Fruit fly (Drosophila melanogaster) whole organism, embryonic: ENCODE data around the gene Snx21.

ENCODE experiments used
- Blimp-1 ChIP-seq: fragments of 200-800 bp; sonication (Bioruptor generic); optimal IDR thresholded peaks from 3 replicates; lab custom pipeline; 2018; ENCODE audit warnings: missing biosample characterization, missing genetic modification characterization, mild to moderate bottlenecking, moderate library complexity, missing genetic modification reagents
- CG10209 ChIP-seq: fragments of 200-800 bp; sonication (Bioruptor generic); optimal IDR thresholded peaks from 3 replicates; lab custom pipeline; 2017; ENCODE audit warnings: missing biosample characterization, mild to moderate bottlenecking, missing genetic modification characterization, missing genetic modification reagents
- CG11504 ChIP-seq: fragments of 200-800 bp; sonication (Bioruptor generic); optimal IDR thresholded peaks from 3 replicates; lab custom pipeline; 2019; ENCODE audit warnings: missing biosample characterization, mild to moderate bottlenecking, missing genetic modification characterization, moderate library complexity
- CG12219 ChIP-seq: fragments of 200-800 bp; sonication (Bioruptor generic); optimal IDR thresholded peaks from 3 replicates; lab custom pipeline; 2018; ENCODE audit warnings: missing biosample characterization, mild to moderate bottlenecking, missing genetic modification characterization
- CG12299 ChIP-seq: fragments of 200-800 bp; sonication (Bioruptor generic); optimal IDR thresholded peaks from 2 replicates; lab custom pipeline; 2018; ENCODE audit warnings: missing biosample characterization, mild to moderate bottlenecking, missing genetic modification characterization
- CG12769 ChIP-seq: fragments of 200-800 bp; sonication (Bioruptor generic); optimal IDR thresholded peaks from 2 replicates; lab custom pipeline; 2019; ENCODE audit warnings: missing biosample characterization, mild to moderate bottlenecking, missing genetic modification characterization, moderate library complexity
- CG17359 ChIP-seq: fragments of 200-800 bp; sonication (Bioruptor generic); optimal IDR thresholded peaks from 3 replicates; lab custom pipeline; 2018; ENCODE audit warnings: missing biosample characterization, mild to moderate bottlenecking, missing genetic modification characterization, moderate library complexity
- CG18599 ChIP-seq: fragments of 200-800 bp; sonication (Bioruptor generic); optimal IDR thresholded peaks from 3 replicates; lab custom pipeline; 2017; ENCODE audit warnings: missing biosample characterization, missing genetic modification characterization, mild to moderate bottlenecking, moderate library complexity, missing genetic modification reagents
- CG31224 ChIP-seq: fragments of 200-800 bp; sonication (Bioruptor generic); IDR thresholded peaks from 2 replicates; pipeline ENCODE4 v1.3.6; 2022; ENCODE audit warnings: missing biosample characterization, missing genetic modification characterization
- CG32772 ChIP-seq: fragments of 200-800 bp; sonication (Bioruptor generic); IDR thresholded peaks from 2 replicates; pipeline ENCODE4 v1.3.6; 2022; ENCODE audit warnings: missing biosample characterization, missing genetic modification characterization
- CG4360 ChIP-seq: fragments of 200-800 bp; sonication (Bioruptor generic); IDR thresholded peaks from 2 replicates; pipeline ENCODE4 v1.3.6; 2022; ENCODE audit warnings: missing biosample characterization, missing genetic modification characterization
- CG4424 ChIP-seq: fragments of 200-800 bp; sonication (Bioruptor generic); optimal IDR thresholded peaks from 3 replicates; lab custom pipeline; 2016; ENCODE audit warnings: missing biosample characterization, missing genetic modification characterization
- CG6854 ChIP-seq: fragments of 200-800 bp; sonication (Bioruptor generic); optimal IDR thresholded peaks from 3 replicates; lab custom pipeline; 2017; ENCODE audit warnings: missing biosample characterization, mild to moderate bottlenecking, missing genetic modification characterization
- CG7357 ChIP-seq: fragments of 200-800 bp; sonication (Bioruptor generic); IDR thresholded peaks from 3 replicates; pipeline ENCODE4 v1.3.6; 2022; ENCODE audit warnings: missing biosample characterization, missing genetic modification characterization
- CHES-1-like ChIP-seq: fragments of 200-800 bp; sonication (Bioruptor generic); optimal IDR thresholded peaks from 2 replicates; lab custom pipeline; 2016; ENCODE audit warnings: missing biosample characterization, missing genetic modification characterization
- CrebB ChIP-seq: fragments of 200-800 bp; sonication (Bioruptor generic); optimal IDR thresholded peaks from 3 replicates; lab custom pipeline; 2018; ENCODE audit warnings: missing biosample characterization, mild to moderate bottlenecking, missing genetic modification characterization
- Deaf1 ChIP-seq: fragments of 200-800 bp; optimal IDR thresholded peaks from 3 replicates; lab custom pipeline; 2019; ENCODE audit warnings: missing biosample characterization, mild to moderate bottlenecking, missing genetic modification characterization, moderate library complexity
- Dll ChIP-seq: fragments of 200-800 bp; sonication (Bioruptor generic); IDR thresholded peaks from 4 replicates; pipeline ENCODE4 v1.3.6; 2022; ENCODE audit warnings: missing biosample characterization, missing genetic modification characterization; ENCODE audit not compliant: partially characterized antibody
- Eip74EF ChIP-seq, 2 experiments: fragments of 200-800 bp in 1 of 2; fragments of >200 bp in 1 of 2; sonication (Bioruptor generic) in 1 of 2; optimal IDR thresholded peaks; 2 replicates each; lab custom pipeline; 2017 to 2019; ENCODE audit warnings: missing biosample characterization in 2 of 2, missing genetic modification characterization in 2 of 2, mild to moderate bottlenecking in 1 of 2, moderate library complexity in 1 of 2
- Fer3 ChIP-seq: fragments of 200-800 bp; sonication (Bioruptor generic); optimal IDR thresholded peaks from 2 replicates; lab custom pipeline; 2018; ENCODE audit warnings: missing biosample characterization, mild to moderate bottlenecking, missing genetic modification characterization, moderate library complexity
- Gsc ChIP-seq: fragments of 200-800 bp; sonication (Bioruptor generic); IDR thresholded peaks from 2 replicates; pipeline ENCODE4 v1.3.6; 2022; ENCODE audit warnings: missing biosample characterization, missing genetic modification characterization
- Hr51 ChIP-seq, 2 experiments: fragments of 200-800 bp; sonication (Bioruptor generic); optimal IDR thresholded peaks; 2 replicates in 1 of 2; 3 replicates in 1 of 2; lab custom pipeline; 2016 to 2018; ENCODE audit warnings: missing biosample characterization in 2 of 2, missing genetic modification characterization in 2 of 2, mild to moderate bottlenecking in 1 of 2, moderate library complexity in 1 of 2
- Lhr ChIP-seq: fragments of 200-800 bp; sonication (Bioruptor generic); optimal IDR thresholded peaks from 3 replicates; lab custom pipeline; 2017; ENCODE audit warnings: mild to moderate bottlenecking, missing biosample characterization, missing genetic modification reagents, missing genetic modification characterization
- Lim3 ChIP-seq: fragments of 200-800 bp; sonication (Bioruptor generic); IDR thresholded peaks from 2 replicates; pipeline ENCODE4 v1.3.6; 2022; ENCODE audit warnings: missing biosample characterization, missing genetic modification characterization
- MESR4 ChIP-seq: fragments of 200-800 bp; sonication (Bioruptor generic); optimal IDR thresholded peaks from 2 replicates; lab custom pipeline; 2018; ENCODE audit warnings: missing biosample characterization, mild to moderate bottlenecking, missing genetic modification characterization, moderate library complexity
- Med ChIP-seq: fragments of 200-800 bp; sonication (Bioruptor generic); peaks from one replicate; lab custom pipeline; 2016; ENCODE audit warnings: missing biosample characterization, missing genetic modification characterization, mild to moderate bottlenecking, inconsistent platforms, moderate library complexity
- Vsx1 ChIP-seq: fragments of 200-800 bp; sonication (Bioruptor generic); optimal IDR thresholded peaks from 2 replicates; lab custom pipeline; 2017; ENCODE audit warnings: missing biosample characterization, mild to moderate bottlenecking, missing genetic modification characterization, missing genetic modification reagents
- ap ChIP-seq: fragments of 200-800 bp; sonication (Bioruptor generic); IDR thresholded peaks from 2 replicates; pipeline ENCODE4 v1.3.6; 2022; ENCODE audit warnings: missing biosample characterization, missing genetic modification characterization
- br ChIP-seq: fragments of >200 bp; optimal IDR thresholded peaks from 2 replicates; lab custom pipeline; 2017
- cato ChIP-seq: fragments of 200-800 bp; sonication (Bioruptor generic); optimal IDR thresholded peaks from 2 replicates; lab custom pipeline; 2016; ENCODE audit warnings: missing biosample characterization, missing genetic modification characterization, borderline replicate concordance
- crol ChIP-seq: fragments of 200-800 bp; sonication (Bioruptor generic); IDR thresholded peaks from 2 replicates; pipeline ENCODE4 v1.3.6; 2022; ENCODE audit warnings: missing biosample characterization, missing genetic modification characterization
- ems ChIP-seq: fragments of 200-800 bp; sonication (Bioruptor generic); optimal IDR thresholded peaks from 3 replicates; lab custom pipeline; 2016; ENCODE audit warnings: missing biosample characterization, missing genetic modification characterization
- ftz-f1 ChIP-seq: fragments of 200-800 bp; sonication (Bioruptor generic); optimal IDR thresholded peaks from 2 replicates; lab custom pipeline; 2016; ENCODE audit warnings: missing biosample characterization, missing genetic modification characterization
- lab ChIP-seq: fragments of 200-800 bp; sonication (Bioruptor generic); optimal IDR thresholded peaks from 3 replicates; lab custom pipeline; 2017; ENCODE audit warnings: missing biosample characterization, missing genetic modification characterization, mild to moderate bottlenecking, moderate library complexity, missing genetic modification reagents
- maf-S ChIP-seq: fragments of 200-800 bp; sonication (Bioruptor generic); optimal IDR thresholded peaks from 2 replicates; lab custom pipeline; 2016; ENCODE audit warnings: missing biosample characterization, missing genetic modification characterization
- mam ChIP-seq: fragments of 200-800 bp; sonication (Bioruptor generic); optimal IDR thresholded peaks from 3 replicates; lab custom pipeline; 2016; ENCODE audit warnings: missing biosample characterization, missing genetic modification characterization
- phol ChIP-seq: fragments of 200-800 bp; sonication (Bioruptor generic); optimal IDR thresholded peaks from 3 replicates; lab custom pipeline; 2018; ENCODE audit warnings: missing biosample characterization, mild to moderate bottlenecking, missing genetic modification characterization, moderate library complexity
- pnt ChIP-seq: fragments of 200-800 bp; sonication (Bioruptor generic); optimal IDR thresholded peaks from 3 replicates; lab custom pipeline; 2016; ENCODE audit warnings: missing biosample characterization, missing genetic modification characterization
- pzg ChIP-seq: fragments of 200-800 bp; sonication (Bioruptor generic); optimal IDR thresholded peaks from 3 replicates; lab custom pipeline; 2018; ENCODE audit warnings: missing biosample characterization, mild to moderate bottlenecking, missing genetic modification characterization, moderate library complexity
- sens ChIP-seq: fragments of 200-800 bp; sonication (Bioruptor generic); peaks from one replicate; lab custom pipeline; 2016; ENCODE audit warnings: missing biosample characterization, missing genetic modification characterization
- sens-2 ChIP-seq: fragments of 200-800 bp; sonication (Bioruptor generic); IDR thresholded peaks from 2 replicates; pipeline ENCODE4 v1.3.6; 2022; ENCODE audit warnings: missing biosample characterization, missing genetic modification characterization
- sisA ChIP-seq: fragments of 200-800 bp; sonication (Bioruptor generic); IDR thresholded peaks from 2 replicates; pipeline ENCODE4 v1.3.6; 2022; ENCODE audit warnings: missing biosample characterization, missing genetic modification characterization
- sna ChIP-seq: fragments of 200-800 bp; sonication (Bioruptor generic); IDR thresholded peaks from 2 replicates; pipeline ENCODE4 v1.3.6; 2022; ENCODE audit warnings: missing biosample characterization, missing genetic modification characterization; ENCODE audit not compliant: partially characterized antibody
- so ChIP-seq: fragments of 200-800 bp; sonication (Bioruptor generic); IDR thresholded peaks from 3 replicates; pipeline ENCODE4 v1.3.6; 2022; ENCODE audit warnings: missing biosample characterization, missing genetic modification characterization
- sqz ChIP-seq: fragments of 200-800 bp; sonication (Bioruptor generic); optimal IDR thresholded peaks from 3 replicates; lab custom pipeline; 2018; ENCODE audit warnings: missing biosample characterization, mild to moderate bottlenecking, missing genetic modification characterization
- stc ChIP-seq: fragments of 200-800 bp; sonication (Bioruptor generic); IDR thresholded peaks from 2 replicates; pipeline ENCODE4 v1.3.6; 2022; ENCODE audit warnings: missing biosample characterization, missing genetic modification characterization
- tna ChIP-seq: fragments of 200-800 bp; sonication (Bioruptor generic); IDR thresholded peaks from 2 replicates; pipeline ENCODE4 v1.3.6; 2022; ENCODE audit warnings: missing biosample characterization, missing genetic modification characterization; ENCODE audit not compliant: partially characterized antibody
- vfl ChIP-seq: fragments of 200-800 bp; sonication (Bioruptor generic); optimal IDR thresholded peaks from 2 replicates; lab custom pipeline; 2016; ENCODE audit warnings: missing biosample characterization, missing genetic modification characterization

The Snx21 gene

DNA sequence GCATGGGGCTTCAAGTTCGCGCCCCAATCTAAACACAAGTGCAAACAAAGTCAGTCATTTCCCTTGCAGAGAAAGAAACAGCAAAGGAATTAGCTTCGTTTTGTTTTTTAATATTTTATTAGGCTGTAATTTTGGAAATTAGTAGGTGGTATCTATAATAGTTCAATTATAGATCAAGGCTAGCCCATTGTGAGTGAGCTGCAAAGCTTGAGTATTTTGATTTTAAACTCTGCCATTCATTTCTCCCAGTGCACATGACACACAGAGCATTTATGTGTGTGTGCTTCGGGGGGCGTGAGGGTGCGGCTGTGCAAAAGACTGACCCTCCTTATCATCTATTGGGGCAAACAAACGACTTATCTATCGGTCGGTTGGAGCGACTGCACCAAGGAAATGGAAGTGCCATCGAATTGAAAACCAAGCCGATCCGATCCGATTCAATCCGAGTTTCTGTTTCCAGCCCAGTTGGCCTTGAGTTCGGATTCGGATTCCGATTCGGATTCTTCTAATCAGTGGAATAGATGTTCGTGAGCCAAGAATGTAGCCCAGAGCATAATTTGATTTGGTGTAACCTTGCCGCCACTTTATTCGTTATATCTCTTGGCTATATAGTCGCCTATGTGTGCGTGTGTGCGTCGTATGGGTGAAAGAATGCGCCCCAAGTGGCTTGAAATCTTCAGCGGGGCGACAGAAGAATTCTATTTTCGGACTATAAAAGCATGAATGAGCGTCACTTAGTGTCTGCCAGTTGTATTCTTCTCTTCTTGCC is 33.9 kb downstream of the Snx21 start (continued):
- TF ChIP-seq Gsc (GFP tag; lab: Robert Waterston, UW), result 0 out of 2 replicates have a peak, but pooled peaks have one; percentile 24
- no peak for TF ChIP-seq Vsx1 (GFP tag; lab: Kevin White, UChicago)
- TF ChIP-seq CG11504 (tag; lab: Kevin White, UChicago), result peak; percentile 57
- TF ChIP-seq sqz (GFP tag; lab: Kevin White, UChicago), result no peak
- TF ChIP-seq sens-2 (GFP tag; lab: Robert Waterston, UW), result peak; percentile 27; the same call in 1 of the 2 replicates
- no peak for TF ChIP-seq CHES-1-like (GFP tag; lab: Kevin White, UChicago)
- peak; percentile 37 for TF ChIP-seq pnt (GFP tag; lab: Kevin White, UChicago)
- TF ChIP-seq CG12299 (tag; lab: Kevin White, UChicago), result no peak
- peak; percentile 38; the same call in 1 of the 2 replicates for TF ChIP-seq sisA
- no peak for TF ChIP-seq CG7357 (GFP tag; lab: Robert Waterston, UW)
- 0 out of 3 replicates have a peak, but pooled peaks have one; percentile 41 for TF ChIP-seq so
- peak; percentile 64 for TF ChIP-seq CG32772
- no peak for TF ChIP-seq br (lab: Kevin White, UChicago)
- TF ChIP-seq CG4360 (GFP tag; lab: Robert Waterston, UW), result no peak
- no peak for TF ChIP-seq MESR4 (GFP tag; lab: Kevin White, UChicago)
- TF ChIP-seq CG17359 (tag; lab: Kevin White, UChicago), result peak; percentile 48
- TF ChIP-seq Blimp-1 (GFP tag; lab: Kevin White, UChicago), result peak; percentile 50
- TF ChIP-seq Lim3 (GFP tag; lab: Robert Waterston, UW), result no peak
- TF ChIP-seq cato (GFP tag; lab: Kevin White, UChicago), result no peak
- peak; percentile 40 for TF ChIP-seq lab (GFP tag; lab: Kevin White, UChicago)
- peak; percentile 39 for TF ChIP-seq phol
- TF ChIP-seq CrebB, result no peak
- TF ChIP-seq Med (GFP tag; lab: Kevin White, UChicago), result peak; percentile 80
- TF ChIP-seq mam (GFP tag; lab: Kevin White, UChicago), result peak; percentile 14
- TF ChIP-seq stc (GFP tag; lab: Robert Waterston, UW), result peak; percentile 31; the same call in 1 of the 2 replicates
- TF ChIP-seq Eip74EF (GFP tag; optimal IDR thresholded peaks at IDR 0.05; lab: Kevin White, UChicago), result peak in 1 of 2 experiments; percentile 31
- peak; percentile 57 for TF ChIP-seq Deaf1 (tag; lab: Kevin White, UChicago)
- no peak for TF ChIP-seq tna (GFP tag; lab: Robert Waterston, UW)
- no peak for TF ChIP-seq vfl (GFP tag; lab: Kevin White, UChicago)
- no peak for TF ChIP-seq CG18599
- peak; percentile 24 for TF ChIP-seq CG12769 (tag; lab: Kevin White, UChicago)
- peak; percentile 36; the same call in 1 of the 2 replicates for TF ChIP-seq CG31224 (GFP tag; lab: Robert Waterston, UW)
- TF ChIP-seq ems (GFP tag; lab: Kevin White, UChicago), result peak; percentile 23
- no peak for TF ChIP-seq CG6854 (GFP tag; lab: Kevin White, UChicago)
- peak; percentile 55; the same call in 1 of the 2 replicates for TF ChIP-seq ap (GFP tag; lab: Robert Waterston, UW)
- peak; percentile 79 for TF ChIP-seq sens
- TF ChIP-seq crol, result peak; percentile 47; the same call in 1 of the 2 replicates
- TF ChIP-seq maf-S (GFP tag; lab: Kevin White, UChicago), result no peak
- TF ChIP-seq CG10209 (GFP tag; lab: Kevin White, UChicago), result peak; percentile 8
- TF ChIP-seq sna (GFP tag; lab: Robert Waterston, UW), result no peak
- TF ChIP-seq CG12219 (GFP tag; lab: Kevin White, UChicago), result no peak
- peak; percentile 35 to 79 for TF ChIP-seq Hr51 (GFP tag; optimal IDR thresholded peaks at IDR 0.05; lab: Kevin White, UChicago)
- no peak for TF ChIP-seq Dll
- TF ChIP-seq pzg (GFP tag; lab: Kevin White, UChicago), result no peak
- peak; percentile 63 for TF ChIP-seq ftz-f1 (GFP tag; lab: Kevin White, UChicago)
- TF ChIP-seq Lhr (GFP tag; lab: Kevin White, UChicago), result no peak
- TF ChIP-seq Fer3, result peak; percentile 4
- TF ChIP-seq CG4424 (GFP tag; lab: Kevin White, UChicago), result peak; percentile 42
